Worm (Caenorhabditis elegans) whole organism, L4 larva: ENCODE measurements around the gene har-1.

Experiments
- F26F4.8 ChIP-seq: fragments of 200-800 bp; sonication (Bioruptor generic); conservative IDR thresholded peaks from 2 replicates; pipeline ENCODE4 v1.3.6; 2022; ENCODE audit warnings: missing genetic modification characterization, missing compliant biosample characterization
- F49E8.2 ChIP-seq: sonication (generic microtip); optimal IDR thresholded peaks from 2 replicates; lab custom pipeline; 2016; ENCODE audit warnings: missing compliant biosample characterization, mild to moderate bottlenecking, missing genetic modification characterization, borderline replicate concordance
- T20F7.1 ChIP-seq: fragments of 200-800 bp; sonication (Bioruptor generic); optimal IDR thresholded peaks from 2 replicates; lab custom pipeline; 2018; ENCODE audit warnings: mild to moderate bottlenecking, missing genetic modification characterization, missing compliant biosample characterization
- Y48G9A.11 ChIP-seq: fragments of 200-800 bp; sonication (Bioruptor generic); IDR thresholded peaks from 2 replicates; pipeline ENCODE4 v1.3.6; 2022; ENCODE audit warnings: missing genetic modification reagents, missing genetic modification characterization, missing compliant biosample characterization
- Y5F2A.4 ChIP-seq: fragments of 200-800 bp; sonication (Bioruptor generic); optimal IDR thresholded peaks from 2 replicates; lab custom pipeline; 2018; ENCODE audit warnings: mild to moderate bottlenecking, missing genetic modification characterization, missing compliant biosample characterization
- Y75B8A.6 ChIP-seq: fragments of 200-800 bp; sonication (Bioruptor generic); IDR thresholded peaks from 2 replicates; pipeline ENCODE4 v1.3.6; 2022; ENCODE audit warnings: missing genetic modification reagents, missing genetic modification characterization, missing compliant biosample characterization
- attf-4 ChIP-seq: sonication (generic microtip); optimal IDR thresholded peaks from 3 replicates; lab custom pipeline; 2017; ENCODE audit warnings: missing biosample characterization, missing genetic modification characterization
- ceh-28 ChIP-seq: fragments of 150-350 bp; optimal IDR thresholded peaks from 2 replicates; lab custom pipeline; 2014; ENCODE audit warnings: missing biosample characterization, missing genetic modification reagents, missing genetic modification characterization
- ceh-44 ChIP-seq: fragments of 200-800 bp; sonication (Bioruptor generic); IDR thresholded peaks from 2 replicates; pipeline ENCODE4 v1.3.6; 2022; ENCODE audit warnings: missing genetic modification reagents, missing genetic modification characterization, missing compliant biosample characterization
- ceh-82 ChIP-seq: sonication (generic microtip); optimal IDR thresholded peaks from 2 replicates; lab custom pipeline; 2017; ENCODE audit warnings: missing biosample characterization, missing genetic modification characterization
- daf-16 ChIP-seq, 3 experiments: sonication (generic microtip); optimal IDR thresholded peaks; 2 replicates each; lab custom pipeline; 2016 to 2017; ENCODE audit warnings: missing genetic modification characterization in 3 of 3, missing genetic modification reagents in 3 of 3, mild to moderate bottlenecking in 2 of 3, missing compliant biosample characterization in 2 of 3, missing biosample characterization in 1 of 3, moderate library complexity in 1 of 3
- daf-19 ChIP-seq: fragments of 200-800 bp; sonication (Bioruptor generic); conservative IDR thresholded peaks from 2 replicates; pipeline ENCODE4 v1.3.6; 2022; ENCODE audit warnings: missing genetic modification characterization, missing compliant biosample characterization
- dpl-1 ChIP-seq: fragments of 150-350 bp; optimal IDR thresholded peaks from 2 replicates; lab custom pipeline; 2014; ENCODE audit warnings: missing biosample characterization, missing genetic modification reagents, missing genetic modification characterization
- dve-1 ChIP-seq: sonication (generic microtip); optimal IDR thresholded peaks from 2 replicates; lab custom pipeline; 2017; ENCODE audit warnings: antibody characterized with exemption, mild to moderate bottlenecking, missing genetic modification characterization, missing compliant biosample characterization; ENCODE audit not compliant: insufficient read depth
- hif-1 ChIP-seq, 2 experiments: sonication (generic microtip); optimal IDR thresholded peaks; 2 replicates each; lab custom pipeline; 2016 to 2017; ENCODE audit warnings: missing compliant biosample characterization in 2 of 2, missing genetic modification characterization in 2 of 2, missing genetic modification reagents in 2 of 2, missing genotype in 2 of 2, mild to moderate bottlenecking in 1 of 2
- hlh-11 ChIP-seq: fragments of 200-800 bp; sonication (Bioruptor generic); optimal IDR thresholded peaks from 2 replicates; lab custom pipeline; 2018; ENCODE audit warnings: mild to moderate bottlenecking, missing genetic modification characterization, missing compliant biosample characterization
- lin-13 ChIP-seq: fragments of 150-350 bp; optimal IDR thresholded peaks from 2 replicates; lab custom pipeline; 2014; ENCODE audit warnings: missing biosample characterization, missing genetic modification reagents, missing genetic modification characterization
- lin-39 ChIP-seq: fragments of 150-350 bp; optimal IDR thresholded peaks from 2 replicates; lab custom pipeline; 2014; ENCODE audit warnings: missing biosample characterization, missing genetic modification reagents, missing genetic modification characterization
- lir-3 ChIP-seq: sonication (generic microtip); optimal IDR thresholded peaks from 2 replicates; lab custom pipeline; 2016; ENCODE audit warnings: mild to moderate bottlenecking, missing genetic modification characterization, missing compliant biosample characterization
- lsy-2 ChIP-seq, 2 experiments: fragments of 150-350 bp in 1 of 2; sonication (generic microtip) in 1 of 2; optimal IDR thresholded peaks; 2 replicates each; lab custom pipeline; 2014 to 2017; ENCODE audit warnings: missing biosample characterization in 2 of 2, missing genetic modification characterization in 2 of 2
- madf-9 ChIP-seq: fragments of 200-800 bp; sonication (Bioruptor generic); conservative IDR thresholded peaks from 2 replicates; pipeline ENCODE4 v1.3.6; 2022; ENCODE audit warnings: missing genetic modification reagents, missing genetic modification characterization, missing compliant biosample characterization
- mdl-1 ChIP-seq, 2 experiments: fragments of 150-350 bp in 1 of 2; sonication (generic microtip) in 1 of 2; optimal IDR thresholded peaks; 2 replicates each; lab custom pipeline; 2014 to 2017; ENCODE audit warnings: missing biosample characterization in 2 of 2, missing genetic modification characterization in 2 of 2
- mdt-29 ChIP-seq: fragments of 200-800 bp; sonication (Bioruptor generic); IDR thresholded peaks from 2 replicates; pipeline ENCODE4 v1.3.6; 2022; ENCODE audit warnings: missing genetic modification reagents, missing genetic modification characterization, missing compliant biosample characterization
- mep-1 ChIP-seq: fragments of 150-350 bp; sonication (generic microtip); optimal IDR thresholded peaks from 3 replicates; lab custom pipeline; 2014; ENCODE audit warnings: missing biosample characterization, missing genetic modification characterization
- mes-2 ChIP-seq: sonication (generic microtip); optimal IDR thresholded peaks from 2 replicates; lab custom pipeline; 2016; ENCODE audit warnings: missing genotype, mild to moderate bottlenecking, missing genetic modification characterization, missing compliant biosample characterization; ENCODE audit not compliant: poor library complexity, severe bottlenecking
- nhr-102 ChIP-seq: sonication (generic microtip); optimal IDR thresholded peaks from 2 replicates; lab custom pipeline; 2016; ENCODE audit warnings: mild to moderate bottlenecking, missing genetic modification characterization, moderate library complexity, missing compliant biosample characterization
- nhr-28 ChIP-seq: fragments of 150-350 bp; optimal IDR thresholded peaks from 2 replicates; lab custom pipeline; 2014; ENCODE audit warnings: missing biosample characterization, missing genetic modification characterization
- nhr-6 ChIP-seq: fragments of 150-350 bp; optimal IDR thresholded peaks from 2 replicates; lab custom pipeline; 2014; ENCODE audit warnings: missing biosample characterization, missing genetic modification characterization
- pha-4 ChIP-seq, 2 experiments: fragments of 150-350 bp in 1 of 2; fragments of 200-800 bp in 1 of 2; sonication (Bioruptor generic) in 1 of 2; IDR thresholded peaks in 1 of 2; optimal IDR thresholded peaks in 1 of 2; 2 replicates each; pipeline versions ENCODE4 v1.3.6 to Lab custom; 2014 to 2022; ENCODE audit warnings: missing genetic modification characterization in 2 of 2, missing genetic modification reagents in 2 of 2, missing biosample characterization in 1 of 2, missing compliant biosample characterization in 1 of 2
- pqm-1 ChIP-seq: sonication (generic microtip); optimal IDR thresholded peaks from 2 replicates; lab custom pipeline; 2017; ENCODE audit warnings: missing biosample characterization, missing genetic modification characterization
- rbr-2 ChIP-seq: sonication (generic microtip); optimal IDR thresholded peaks from 2 replicates; lab custom pipeline; 2016; ENCODE audit warnings: missing genotype, missing genetic modification characterization, missing compliant biosample characterization
- skn-1 ChIP-seq: fragments of 150-350 bp; optimal IDR thresholded peaks from 2 replicates; lab custom pipeline; 2014; ENCODE audit warnings: missing biosample characterization, missing genetic modification characterization
- snpc-4 ChIP-seq: fragments of 150-350 bp; optimal IDR thresholded peaks from 2 replicates; lab custom pipeline; 2014; ENCODE audit warnings: missing biosample characterization, missing genetic modification characterization
- zfp-2 ChIP-seq: sonication (generic microtip); optimal IDR thresholded peaks from 2 replicates; lab custom pipeline; 2016; ENCODE audit warnings: mild to moderate bottlenecking, missing genetic modification characterization, missing compliant biosample characterization

har-1 gene

ce11 chrIII:4186751-4187309 lies 35.0 kb downstream of the har-1 start, which contains the start of gene lars-1:
lars-1 (minus strand) TSS chrIII:4186801.
- peak; percentile 68 for TF ChIP-seq mes-2 (tag; lab: Kevin White, UChicago)
- TF ChIP-seq ceh-28 (tag; lab: Kevin White, UChicago), result peak; percentile 60
- no peak for TF ChIP-seq skn-1
- TF ChIP-seq hif-1 (tag; optimal IDR thresholded peaks at IDR 0.05; lab: Kevin White, UChicago), result no peak
- no peak for TF ChIP-seq ceh-82 (tag; lab: Kevin White, UChicago)
- TF ChIP-seq Y75B8A.6 (GFP tag; lab: Robert Waterston, UW), result no peak

ce11 chrIII:4187845-4188244 lies 36.0 kb downstream of the har-1 start, which contains the start of gene R74.2:
R74.2 (plus strand) TSS chrIII:4188160.
- no peak for TF ChIP-seq Y5F2A.4 (GFP tag; lab: Kevin White, UChicago)
- TF ChIP-seq F26F4.8 (GFP tag; lab: Robert Waterston, UW), result no peak
- no peak for TF ChIP-seq lir-3 (tag; lab: Kevin White, UChicago)
- TF ChIP-seq rbr-2 (tag; lab: Kevin White, UChicago), result no peak
- TF ChIP-seq mes-2 (tag; lab: Kevin White, UChicago), result no peak
- no peak for TF ChIP-seq ceh-44 (GFP tag; lab: Robert Waterston, UW)
- TF ChIP-seq hlh-11, result peak; percentile 17
- TF ChIP-seq nhr-102 (tag; lab: Kevin White, UChicago), result no peak

- peak; percentile 0 for TF ChIP-seq nhr-28 (tag; lab: Kevin White, UChicago)
- no peak for TF ChIP-seq lir-3 (tag; lab: Kevin White, UChicago)
- peak; percentile 6 for TF ChIP-seq hlh-11
These were observed 37.7 kb downstream of the har-1 start for ce11 chrIII:4189602-4190001.

ce11 chrIII:4190241-4190640 lies 38.4 kb downstream of the har-1 start, which contains the start of gene spp-28:
spp-28 (minus strand) TSS chrIII:4190341.
- TF ChIP-seq F49E8.2 (no peak), lin-39 (no peak), daf-19 (no peak), mdt-29 (GFP tag; lab: Robert Waterston, UW) (no peak), snpc-4 (tag; lab: Kevin White, UChicago) (no peak), zfp-2 (tag; lab: Kevin White, UChicago) (no peak), nhr-102 (tag; lab: Kevin White, UChicago) (no peak)

ce11 chrIII:4191091-4191638 lies 39.3 kb downstream of the har-1 start, which contains the start of gene dnj-16:
dnj-16 (plus strand) TSS chrIII:4191141.
- no peak for TF ChIP-seq pha-4 (GFP tag; IDR thresholded peaks at IDR 0.05; lab: Robert Waterston, UW)
- TF ChIP-seq pha-4 (tag; optimal IDR thresholded peaks at IDR 0.05; lab: Kevin White, UChicago), result peak; percentile 49
- peak; percentile 34 for TF ChIP-seq hlh-11
- peak; percentile 60 for TF ChIP-seq dve-1 (tag; lab: Kevin White, UChicago)
- TF ChIP-seq T20F7.1 (GFP tag; lab: Kevin White, UChicago), result peak; percentile 3
- peak; percentile 68 for TF ChIP-seq mes-2 (tag; lab: Kevin White, UChicago)
- TF ChIP-seq skn-1, result no peak
- TF ChIP-seq dpl-1 (GFP tag; lab: Kevin White, UChicago), result peak; percentile 1
- TF ChIP-seq lin-13 (GFP tag; lab: Kevin White, UChicago), result peak; percentile 10
- TF ChIP-seq nhr-28 (tag; lab: Kevin White, UChicago), result peak; percentile 34
- TF ChIP-seq lir-3 (tag; lab: Kevin White, UChicago), result no peak
- peak in 1 of 2 experiments; percentile 71 for TF ChIP-seq lsy-2 (tag; optimal IDR thresholded peaks at IDR 0.05; lab: Kevin White, UChicago)
- peak in 1 of 2 experiments; percentile 2 for TF ChIP-seq mdl-1 (tag; optimal IDR thresholded peaks at IDR 0.05; lab: Kevin White, UChicago)
- no peak for TF ChIP-seq attf-4
- TF ChIP-seq madf-9 (GFP tag; lab: Robert Waterston, UW), result 0 out of 2 replicates have a peak, but pooled peaks have one; percentile 24
- TF ChIP-seq daf-16 (GFP tag; optimal IDR thresholded peaks at IDR 0.05; lab: Kevin White, UChicago), result no peak
- TF ChIP-seq daf-16 (tag; optimal IDR thresholded peaks at IDR 0.05; lab: Kevin White, UChicago), result peak; percentile 17
- no peak for TF ChIP-seq Y48G9A.11
- TF ChIP-seq pqm-1 (tag; lab: Kevin White, UChicago), result peak; percentile 36
- peak; percentile 79 for TF ChIP-seq nhr-6 (tag; lab: Kevin White, UChicago)
- TF ChIP-seq mep-1 (tag; lab: Kevin White, UChicago), result peak; percentile 49
